Worm (Caenorhabditis elegans) whole organism, L2 larva: ENCODE measurements around the gene unc-71.

ENCODE experiments used
- ceh-82 ChIP-seq: fragments of 150-350 bp; optimal IDR thresholded peaks from 2 replicates; lab custom pipeline; 2014; ENCODE audit warnings: missing biosample characterization, missing genetic modification characterization
- mdl-1 ChIP-seq, 2 experiments: fragments of 150-350 bp in 1 of 2; sonication (generic microtip) in 1 of 2; optimal IDR thresholded peaks; 2 replicates each; lab custom pipeline; 2017; ENCODE audit warnings: missing biosample characterization in 2 of 2, missing genetic modification characterization in 2 of 2

DNA sequence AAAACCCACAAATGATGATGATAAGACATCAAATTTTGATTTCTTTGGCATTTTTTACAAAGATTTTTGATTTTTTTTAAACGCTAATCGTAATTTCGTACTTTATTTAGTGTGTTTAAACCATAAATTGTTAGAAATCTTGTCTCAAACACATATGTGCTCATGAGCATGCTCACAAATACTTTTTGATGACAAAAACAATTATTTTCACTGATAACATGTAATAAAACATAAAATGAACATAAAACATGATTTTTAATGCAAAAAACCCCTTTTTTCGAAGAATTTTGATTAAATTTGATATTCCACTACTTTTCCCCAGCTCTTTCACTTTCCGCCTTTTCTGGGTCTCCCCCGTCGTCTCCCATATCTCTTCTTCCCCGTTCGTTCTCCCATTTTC lies 41.2 kb upstream of the unc-71 start:
- TF ChIP-seq mdl-1 (tag; optimal IDR thresholded peaks at IDR 0.05; lab: Kevin White, UChicago) = no peak
- no peak for TF ChIP-seq ceh-82 (tag; lab: Kevin White, UChicago)
